Fruit fly (Drosophila melanogaster): ENCODE results near the gene pns.

DNA sequence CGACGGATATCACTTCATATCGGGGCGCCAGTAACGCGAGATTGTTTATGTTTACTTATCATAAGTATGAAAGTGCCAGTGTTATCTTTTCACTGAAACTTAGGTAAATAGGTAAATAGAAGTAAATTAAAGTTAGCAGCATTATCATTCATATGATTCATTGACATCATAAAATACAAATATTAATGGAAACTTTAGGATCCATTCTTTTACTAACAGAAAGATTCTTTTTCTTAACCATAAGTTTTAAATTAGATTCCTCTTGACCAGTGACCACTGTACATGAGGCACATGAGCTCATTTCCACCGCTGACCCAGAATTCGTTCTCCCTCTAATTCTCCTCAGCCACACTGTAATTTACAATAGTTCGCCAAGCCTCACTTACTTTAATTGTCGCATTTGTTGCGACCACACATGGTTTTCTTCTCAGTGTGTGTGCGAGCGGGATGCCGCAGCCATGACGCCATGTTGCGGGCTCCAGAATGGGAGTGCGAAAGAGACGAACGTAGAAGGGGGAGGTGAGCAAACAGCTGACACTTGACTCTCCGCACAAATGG is 41.5 kb downstream of the pns start:
- TF ChIP-seq CG11617 (GFP tag; optimal IDR thresholded peaks at IDR 0.05), result no peak
- no peak for TF ChIP-seq kay (GFP tag; ENCODE audit: borderline replicate concordance)
- TF ChIP-seq CG5204 (GFP tag; optimal IDR thresholded peaks at IDR 0.05), result no peak
- peak; percentile 82 for TF ChIP-seq pad (GFP tag; optimal IDR thresholded peaks at IDR 0.05)

All from whole organism, adult.